Worm (Caenorhabditis elegans): Measurements from ENCODE around the gene wrn-1.

wrn-1 gene

DNA sequence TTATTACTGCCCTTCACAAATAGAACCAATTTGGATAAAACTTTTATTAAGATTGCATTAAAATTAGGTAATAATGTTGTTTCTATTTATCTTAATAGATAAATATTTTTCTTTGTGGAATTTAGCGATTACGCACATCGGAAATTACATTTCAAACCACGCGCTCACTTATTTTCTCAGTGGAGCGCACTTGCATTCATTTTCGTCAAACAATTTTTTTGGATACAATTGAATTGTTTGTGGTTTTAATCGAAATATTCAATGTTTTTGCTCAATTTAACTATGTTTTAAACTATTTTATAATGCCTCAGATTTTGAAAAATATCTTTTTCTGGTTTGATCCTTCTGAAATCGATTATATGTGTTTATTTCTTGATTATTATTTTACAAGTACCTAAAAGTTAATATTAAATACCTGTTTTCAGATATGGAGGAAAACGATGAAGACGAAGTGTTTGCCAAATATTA lies 18.8 kb upstream of the wrn-1 start, which contains the start of gene utp-20:
utp-20 (plus strand) TSS at position 418 of the 468 bp plus-strand sequence.
- TF ChIP-seq dao-5 (tag; optimal IDR thresholded peaks at IDR 0.05) (no peak), him-1 (tag; optimal IDR thresholded peaks at IDR 0.05) (no peak), W03F9.2 (tag; optimal IDR thresholded peaks at IDR 0.05) (peak; percentile 62)

DNA sequence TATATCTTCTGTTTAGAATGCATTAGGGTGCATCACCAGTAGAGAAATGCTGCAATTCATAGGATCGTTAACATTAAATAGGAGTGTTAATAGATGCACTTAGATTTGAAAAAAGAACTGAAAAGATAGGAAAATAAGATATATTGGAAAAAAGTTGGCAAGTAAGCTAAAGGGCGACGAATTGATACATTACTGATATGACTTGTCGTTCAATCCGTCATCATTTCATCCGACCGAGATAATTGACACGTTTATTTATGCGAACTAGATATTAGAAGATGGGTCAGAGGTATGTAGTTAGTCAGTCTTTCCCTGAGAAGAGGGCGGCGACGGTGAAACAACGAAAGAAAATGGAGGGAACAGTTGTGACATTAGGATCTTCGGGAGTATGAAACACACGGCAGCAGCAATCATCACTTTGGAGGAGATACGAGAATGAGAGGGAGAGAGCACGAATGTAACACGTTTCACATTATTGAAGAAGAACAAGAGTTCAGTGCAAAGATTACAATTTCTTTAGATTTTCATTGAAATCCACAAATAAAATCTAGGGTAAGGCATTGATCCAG lies 9.9 kb upstream of the wrn-1 start, which contains the start of gene lron-15:
lron-15 (minus strand) TSS at position 51 of the 569 bp plus-strand sequence.
- TF ChIP-seq W03F9.2 (tag; optimal IDR thresholded peaks at IDR 0.05) (no peak), him-1 (tag; optimal IDR thresholded peaks at IDR 0.05) (no peak)

DNA sequence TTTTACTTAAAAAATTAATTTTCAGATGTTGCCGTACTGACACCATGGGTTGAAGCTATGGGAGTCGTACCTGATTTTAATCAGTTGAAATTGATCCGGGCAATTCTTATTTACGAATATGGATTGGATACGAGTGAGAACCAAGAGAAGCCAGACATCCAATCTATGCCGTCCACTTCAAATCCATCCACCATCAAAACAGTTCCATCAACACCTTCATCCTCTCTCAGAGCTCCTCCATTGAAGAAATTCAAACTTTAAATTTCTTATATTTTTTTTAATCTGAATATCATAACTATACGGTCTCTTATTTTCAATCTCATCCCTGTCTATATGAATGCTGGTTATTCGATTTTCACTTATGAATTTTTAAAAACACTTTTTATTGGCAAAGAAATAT lies 4.1 kb downstream of the wrn-1 start:
- TF ChIP-seq dao-5 (tag; optimal IDR thresholded peaks at IDR 0.05) (no peak), W03F9.2 (tag; optimal IDR thresholded peaks at IDR 0.05) (no peak), him-1 (tag; optimal IDR thresholded peaks at IDR 0.05) (no peak)

DNA sequence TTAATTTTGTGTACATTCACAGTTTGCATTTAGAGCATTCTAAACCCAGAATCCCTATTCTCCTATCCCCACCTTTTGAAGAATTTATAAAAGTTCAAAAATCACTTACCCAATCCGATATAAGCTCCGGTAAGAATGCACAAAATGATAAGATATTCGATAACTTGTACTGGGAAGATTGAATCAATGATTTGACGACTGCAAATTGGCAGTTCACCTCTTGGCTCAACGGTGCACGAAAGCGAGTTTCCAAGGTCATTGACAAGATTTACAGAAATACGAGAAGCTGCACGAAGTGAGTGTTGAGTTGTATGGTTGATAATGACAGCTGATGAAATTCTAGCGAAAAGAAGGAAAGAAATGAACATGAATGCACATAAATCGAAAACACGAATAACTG lies 5.5 kb downstream of the wrn-1 start:
- TF ChIP-seq W03F9.2 (tag; optimal IDR thresholded peaks at IDR 0.05) (no peak), him-1 (tag; optimal IDR thresholded peaks at IDR 0.05) (no peak), dao-5 (tag; optimal IDR thresholded peaks at IDR 0.05) (no peak)

DNA sequence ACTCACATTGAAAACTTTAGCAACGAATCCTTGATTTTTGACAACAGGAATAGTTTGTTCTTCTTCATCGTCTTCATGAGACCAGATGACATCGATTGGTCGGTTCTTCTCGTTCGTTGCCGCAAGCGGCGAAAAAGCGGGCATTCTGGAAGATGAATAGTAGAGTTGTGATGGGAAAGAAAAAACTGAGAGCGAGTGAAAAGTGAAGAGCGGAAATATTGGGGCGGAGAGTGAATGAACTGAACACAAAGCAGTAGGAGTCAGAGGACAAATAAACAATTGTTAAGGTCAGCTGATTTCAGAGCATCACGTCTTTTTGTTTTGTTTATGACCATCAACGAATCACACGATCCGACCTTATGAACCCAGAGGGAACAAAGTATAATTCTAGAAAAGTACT lies 6.5 kb downstream of the wrn-1 start, which contains the start of gene F18C5.10:
F18C5.10 (minus strand) TSS at position 145 of the 400 bp plus-strand sequence.
- TF ChIP-seq W03F9.2 (tag; optimal IDR thresholded peaks at IDR 0.05) (no peak), him-1 (tag; optimal IDR thresholded peaks at IDR 0.05) (no peak)

DNA sequence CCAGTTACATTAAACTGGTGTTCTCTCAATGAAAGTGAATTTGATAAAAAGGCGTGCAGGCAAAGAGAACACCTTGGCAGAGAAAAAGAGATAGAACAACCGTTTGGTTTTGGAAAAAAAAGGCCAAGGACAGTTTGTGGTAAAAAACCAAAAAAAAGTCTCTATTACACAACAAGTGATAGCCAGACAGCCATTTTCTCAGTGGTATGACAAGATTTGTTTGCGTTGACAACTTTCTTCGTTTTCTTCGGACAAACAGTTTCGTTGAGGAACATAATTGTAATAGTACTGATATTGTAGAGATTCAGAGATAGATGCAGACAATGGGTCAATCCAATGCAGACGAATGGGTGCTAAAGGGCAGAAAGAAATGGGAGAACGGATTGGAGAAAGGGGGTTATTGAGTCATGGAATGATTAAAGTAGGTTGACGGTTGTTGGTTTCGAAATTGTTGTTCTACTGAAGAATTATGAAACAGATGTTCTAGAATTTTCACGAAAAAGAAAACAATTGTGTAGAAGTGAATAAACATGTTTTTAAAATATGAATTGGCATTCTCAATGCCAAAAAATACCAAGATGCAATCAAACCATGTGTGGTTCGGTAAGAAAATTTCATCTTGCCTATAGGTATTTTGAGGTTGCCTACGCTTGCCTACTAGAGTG lies 7.6 kb downstream of the wrn-1 start:
- no peak for TF ChIP-seq him-1 (tag; optimal IDR thresholded peaks at IDR 0.05)
- no peak for TF ChIP-seq dao-5 (tag; optimal IDR thresholded peaks at IDR 0.05)
- no peak for TF ChIP-seq W03F9.2 (tag; optimal IDR thresholded peaks at IDR 0.05)

DNA sequence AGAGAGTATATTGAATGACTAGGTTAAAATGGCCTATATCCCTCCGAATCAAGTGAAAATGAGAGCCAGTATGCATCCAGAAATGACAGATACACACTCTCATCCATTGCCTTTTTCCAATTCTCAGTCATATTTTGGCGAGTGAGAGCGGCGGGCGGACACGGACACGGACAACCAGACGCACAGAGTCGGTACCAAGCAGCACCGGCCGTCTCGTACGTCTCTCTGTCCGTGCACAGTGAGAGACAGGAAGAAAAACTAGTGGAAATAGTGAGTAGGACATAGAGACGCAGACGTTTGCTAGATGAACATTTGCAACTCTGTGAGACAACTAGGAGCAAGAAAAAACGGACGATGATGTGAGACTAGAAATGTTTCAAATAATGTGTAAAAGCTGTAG lies 8.5 kb downstream of the wrn-1 start:
- TF ChIP-seq dao-5 (tag; optimal IDR thresholded peaks at IDR 0.05) (no peak), him-1 (tag; optimal IDR thresholded peaks at IDR 0.05) (no peak), W03F9.2 (tag; optimal IDR thresholded peaks at IDR 0.05) (no peak)

DNA sequence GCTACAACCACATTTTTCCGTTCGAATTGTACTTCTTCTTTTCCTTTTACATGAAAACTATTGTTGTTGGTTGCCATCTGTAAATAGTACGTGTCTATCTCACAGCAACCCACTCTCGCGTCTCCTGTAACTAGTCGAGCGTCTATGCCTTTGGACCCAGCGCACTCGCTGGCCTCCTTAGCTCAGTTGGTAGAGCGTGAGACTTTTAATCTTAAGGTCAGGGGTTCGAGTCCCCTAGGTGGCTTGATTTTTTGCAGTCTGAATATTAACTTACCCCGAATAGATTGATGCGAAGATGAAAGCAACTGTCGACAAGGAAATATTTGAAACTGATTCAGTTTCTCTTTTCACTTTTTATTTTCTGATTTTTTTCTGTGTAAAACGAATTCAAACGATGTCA lies 10.3 kb downstream of the wrn-1 start, which contains the start of gene mpz-3:
mpz-3 (minus strand) TSS at position 320 of the 400 bp plus-strand sequence.
- TF ChIP-seq W03F9.2 (tag; optimal IDR thresholded peaks at IDR 0.05) (no peak), dao-5 (tag; optimal IDR thresholded peaks at IDR 0.05) (no peak), him-1 (tag; optimal IDR thresholded peaks at IDR 0.05) (no peak)

DNA sequence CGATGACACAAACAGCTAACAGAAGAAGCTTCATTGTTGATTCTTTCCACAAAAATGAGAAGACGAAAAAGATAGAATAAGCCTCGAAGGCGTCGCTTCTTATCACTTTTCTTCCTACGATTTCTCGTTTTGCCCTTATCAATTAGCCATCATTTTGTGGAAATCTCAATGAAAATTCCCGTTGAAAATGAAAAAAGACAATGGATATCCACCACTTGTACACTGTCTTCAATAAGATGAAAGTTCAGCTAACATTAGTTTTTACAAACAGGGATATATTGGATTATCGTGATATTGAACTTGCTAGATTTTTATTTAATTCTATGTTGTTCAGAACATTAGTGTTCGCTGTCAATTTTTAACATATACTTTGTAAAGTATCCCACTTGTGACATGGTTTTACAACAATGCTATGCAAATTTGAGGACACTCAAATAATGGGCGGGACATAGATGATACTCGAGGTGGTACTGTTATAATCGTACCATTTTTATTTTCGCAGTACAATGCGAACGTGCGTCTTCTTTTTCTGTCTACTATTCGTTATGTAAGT lies 11.9 kb downstream of the wrn-1 start, which contains the start of the genes F18C5.5 and F18C5.9:
F18C5.5 (minus strand) TSS at position 101 of the 553 bp plus-strand sequence.
F18C5.9 (plus strand) TSS at position 503 of the 553 bp plus-strand sequence.
- TF ChIP-seq dao-5 (tag; optimal IDR thresholded peaks at IDR 0.05) (no peak), W03F9.2 (tag; optimal IDR thresholded peaks at IDR 0.05) (no peak), him-1 (tag; optimal IDR thresholded peaks at IDR 0.05) (no peak)

DNA sequence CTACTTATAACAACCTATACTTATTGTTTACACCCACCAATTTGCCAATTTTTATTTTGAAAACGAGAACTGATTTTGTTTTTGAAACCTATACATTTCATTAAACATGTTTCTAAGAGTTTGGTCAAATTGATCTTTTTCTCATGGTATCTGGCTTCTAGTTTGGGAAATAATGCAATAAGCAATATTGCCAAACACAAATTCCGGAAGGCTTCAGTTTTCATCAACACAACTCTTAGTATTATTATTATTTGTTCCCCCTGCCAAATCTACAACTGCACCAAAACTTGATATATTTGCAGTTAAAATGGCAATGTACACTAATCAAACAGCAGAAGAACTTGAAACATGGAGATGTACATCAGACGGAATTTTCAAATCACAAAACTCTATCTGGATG lies 13.9 kb downstream of the wrn-1 start, which contains the start of gene sra-27:
sra-27 (plus strand) TSS at position 301 of the 400 bp plus-strand sequence.
- TF ChIP-seq dao-5 (tag; optimal IDR thresholded peaks at IDR 0.05) (no peak), W03F9.2 (tag; optimal IDR thresholded peaks at IDR 0.05) (no peak)

DNA sequence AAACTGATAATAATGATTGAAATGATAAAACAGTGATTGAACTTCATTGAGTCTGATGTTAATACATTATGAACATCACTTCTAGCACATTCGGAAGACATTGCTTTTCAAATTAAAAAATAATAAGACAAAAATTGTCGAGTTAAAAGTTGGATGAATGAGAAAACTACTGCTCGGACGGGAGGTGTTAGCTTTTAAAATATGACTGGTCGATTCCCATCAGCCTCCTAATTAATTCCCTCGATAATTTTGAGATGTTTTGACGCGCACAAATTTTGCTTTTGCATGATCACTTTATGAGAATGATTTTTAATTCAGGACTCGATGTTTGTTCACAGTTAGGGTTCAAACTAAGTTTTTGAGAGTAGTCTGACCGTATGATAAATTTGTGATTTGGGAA lies 18.9 kb downstream of the wrn-1 start, which contains the start of gene sra-28:
sra-28 (minus strand) TSS at position 101 of the 400 bp plus-strand sequence.
- TF ChIP-seq W03F9.2 (tag; optimal IDR thresholded peaks at IDR 0.05) (no peak), him-1 (tag; optimal IDR thresholded peaks at IDR 0.05) (no peak), dao-5 (tag; optimal IDR thresholded peaks at IDR 0.05) (no peak)

DNA sequence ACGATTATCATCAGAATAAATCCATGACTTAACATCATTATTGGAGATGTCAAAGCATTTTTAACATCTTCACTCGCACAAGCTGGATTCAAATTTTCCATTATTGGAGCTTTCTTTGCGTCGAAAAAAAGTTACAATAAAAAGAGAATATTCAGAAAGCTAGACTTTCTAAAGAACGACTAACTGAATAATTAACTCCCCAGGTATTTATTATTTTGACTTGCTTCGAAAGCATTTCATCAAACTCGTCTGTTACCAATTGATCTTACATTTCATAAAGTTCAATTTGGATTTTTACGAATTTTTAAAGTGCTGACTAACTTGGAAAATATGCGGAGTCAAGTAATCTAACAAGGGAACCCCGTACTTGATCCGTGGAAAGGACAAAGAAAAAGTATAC lies 20.9 kb downstream of the wrn-1 start, which contains the start of gene sra-29:
sra-29 (minus strand) TSS at position 101 of the 400 bp plus-strand sequence.
- TF ChIP-seq W03F9.2 (tag; optimal IDR thresholded peaks at IDR 0.05) (no peak), dao-5 (tag; optimal IDR thresholded peaks at IDR 0.05) (no peak), him-1 (tag; optimal IDR thresholded peaks at IDR 0.05) (no peak)

DNA sequence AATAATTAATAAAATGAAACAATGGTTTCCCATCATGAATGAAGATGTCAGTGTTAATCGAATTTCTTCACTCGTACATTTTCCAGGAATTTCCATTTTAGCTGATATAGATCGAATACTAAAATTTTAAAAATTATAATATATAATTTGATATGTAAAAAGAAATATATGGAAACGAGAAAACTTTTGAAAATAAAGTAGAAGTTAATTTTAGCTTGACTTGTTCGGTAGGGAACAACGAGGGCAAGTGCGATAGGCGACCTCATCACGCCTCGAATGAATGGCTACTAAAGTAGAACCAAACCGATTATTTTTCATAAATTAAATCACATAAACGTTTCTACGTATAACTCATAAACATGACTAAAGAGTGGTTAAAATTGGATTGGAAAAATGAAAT lies 23.6 kb downstream of the wrn-1 start, which contains the start of gene sra-31:
sra-31 (minus strand) TSS at position 101 of the 400 bp plus-strand sequence.
- TF ChIP-seq W03F9.2 (tag; optimal IDR thresholded peaks at IDR 0.05) (no peak), him-1 (tag; optimal IDR thresholded peaks at IDR 0.05) (no peak), dao-5 (tag; optimal IDR thresholded peaks at IDR 0.05) (no peak)

DNA sequence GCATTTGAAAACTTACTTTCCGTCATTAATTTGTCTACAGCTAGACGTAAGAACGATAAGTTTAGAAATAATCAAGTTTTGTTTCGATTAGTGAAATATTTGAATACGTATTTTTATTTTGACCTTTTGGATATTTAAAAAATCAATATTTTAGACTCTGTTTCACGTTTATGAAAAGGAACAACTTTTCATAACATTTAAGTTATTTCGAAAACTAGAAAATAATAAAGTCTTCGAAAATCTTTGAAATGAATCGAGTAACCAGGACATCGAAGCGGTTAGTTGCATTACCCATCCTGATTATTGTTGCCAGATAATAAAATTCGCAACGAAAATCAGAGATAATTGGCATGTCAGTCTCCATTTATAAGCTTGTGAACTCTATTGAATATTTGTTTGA lies 26.5 kb downstream of the wrn-1 start, which contains the start of gene C56C10.6:
C56C10.6 (minus strand) TSS at position 101 of the 400 bp plus-strand sequence.
- no peak for TF ChIP-seq him-1 (tag; optimal IDR thresholded peaks at IDR 0.05)
- no peak for TF ChIP-seq dao-5 (tag; optimal IDR thresholded peaks at IDR 0.05)
- no peak for TF ChIP-seq W03F9.2 (tag; optimal IDR thresholded peaks at IDR 0.05)
